Fruit fly (Drosophila melanogaster) whole organism, embryonic: ENCODE results near the gene CG6409.

Experiments
- BEAF-32 ChIP-seq: fragments of 200-800 bp; sonication (Bioruptor generic); optimal IDR thresholded peaks from 3 replicates; lab custom pipeline; 2017; ENCODE audit warnings: missing biosample characterization, missing genetic modification characterization, mild to moderate bottlenecking, moderate library complexity, missing genetic modification reagents
- CG10462 ChIP-seq: fragments of 200-800 bp; sonication (Bioruptor generic); optimal IDR thresholded peaks from 2 replicates; lab custom pipeline; 2016; ENCODE audit warnings: missing biosample characterization, missing genetic modification characterization
- CG10654 ChIP-seq: fragments of 200-800 bp; sonication (Bioruptor generic); optimal IDR thresholded peaks from 2 replicates; lab custom pipeline; 2016; ENCODE audit warnings: missing biosample characterization, missing genetic modification characterization
- CG11723 ChIP-seq: fragments of 200-800 bp; sonication (Bioruptor generic); optimal IDR thresholded peaks from 2 replicates; lab custom pipeline; 2017; ENCODE audit warnings: missing biosample characterization, mild to moderate bottlenecking, missing genetic modification characterization
- CG12299 ChIP-seq: fragments of 200-800 bp; sonication (Bioruptor generic); optimal IDR thresholded peaks from 2 replicates; lab custom pipeline; 2018; ENCODE audit warnings: missing biosample characterization, mild to moderate bottlenecking, missing genetic modification characterization
- CG14860 ChIP-seq: fragments of 200-800 bp; sonication (Bioruptor generic); IDR thresholded peaks from 3 replicates; pipeline ENCODE4 v1.3.6; 2022; ENCODE audit warnings: missing biosample characterization, missing genetic modification characterization; ENCODE audit not compliant: partially characterized antibody
- CG17186 ChIP-seq: fragments of 200-800 bp; sonication (Bioruptor generic); optimal IDR thresholded peaks from 3 replicates; lab custom pipeline; 2017; ENCODE audit warnings: missing biosample characterization, missing genetic modification reagents, missing genetic modification characterization
- CG17385 ChIP-seq: fragments of 200-800 bp; sonication (Bioruptor generic); optimal IDR thresholded peaks from 3 replicates; lab custom pipeline; 2018; ENCODE audit warnings: missing biosample characterization, mild to moderate bottlenecking, missing genetic modification characterization
- CG2120 ChIP-seq: fragments of 200-800 bp; sonication (Bioruptor generic); optimal IDR thresholded peaks from 3 replicates; lab custom pipeline; 2016; ENCODE audit warnings: missing biosample characterization, missing genetic modification characterization
- CG32772 ChIP-seq: fragments of 200-800 bp; sonication (Bioruptor generic); IDR thresholded peaks from 2 replicates; pipeline ENCODE4 v1.3.6; 2022; ENCODE audit warnings: missing biosample characterization, missing genetic modification characterization
- CG3726 ChIP-seq: fragments of 200-800 bp; sonication (Bioruptor generic); IDR thresholded peaks from 3 replicates; pipeline ENCODE4, ENCODE4 v1.3.6; 2022; ENCODE audit warnings: missing biosample characterization, missing genetic modification characterization
- CG3838 ChIP-seq: fragments of 200-800 bp; sonication (Bioruptor generic); optimal IDR thresholded peaks from 3 replicates; lab custom pipeline; 2016; ENCODE audit warnings: missing biosample characterization, missing genetic modification characterization
- CG42726 ChIP-seq: fragments of 200-800 bp; sonication (Bioruptor generic); IDR thresholded peaks from 2 replicates; pipeline ENCODE4 v1.3.6; 2022; ENCODE audit warnings: missing biosample characterization, missing genetic modification characterization; ENCODE audit not compliant: partially characterized antibody
- CG6765 ChIP-seq: fragments of 200-800 bp; sonication (Bioruptor generic); optimal IDR thresholded peaks from 3 replicates; lab custom pipeline; 2017; ENCODE audit warnings: missing biosample characterization, mild to moderate bottlenecking, missing genetic modification characterization
- CG8290 ChIP-seq, 3 experiments: fragments of 200-800 bp; sonication (Bioruptor generic); optimal IDR thresholded peaks; 2 replicates each; lab custom pipeline; 2016 to 2019; ENCODE audit warnings: missing biosample characterization in 3 of 3, missing genetic modification characterization in 3 of 3, mild to moderate bottlenecking in 2 of 3, moderate library complexity in 1 of 3
- CTCF ChIP-seq: fragments of 200-800 bp; sonication (Bioruptor generic); optimal IDR thresholded peaks from 2 replicates; lab custom pipeline; 2017; ENCODE audit warnings: missing biosample characterization, mild to moderate bottlenecking, missing genetic modification characterization, moderate library complexity
- D ChIP-seq, 2 experiments: fragments of 200-800 bp in 1 of 2; fragments of >200 bp in 1 of 2; sonication (Bioruptor generic) in 1 of 2; optimal IDR thresholded peaks; 2 replicates in 1 of 2; 3 replicates in 1 of 2; lab custom pipeline; 2017; ENCODE audit warnings: mild to moderate bottlenecking in 1 of 2, missing biosample characterization in 1 of 2, missing genetic modification characterization in 1 of 2, missing genetic modification reagents in 1 of 2
- GATAe ChIP-seq: fragments of 200-800 bp; sonication (Bioruptor generic); conservative IDR thresholded peaks from 2 replicates; pipeline ENCODE4 v1.3.6; 2022; ENCODE audit warnings: missing biosample characterization, missing genetic modification characterization
- HLH4C ChIP-seq: fragments of 200-800 bp; sonication (Bioruptor generic); IDR thresholded peaks from 3 replicates; pipeline ENCODE4 v1.3.6; 2022; ENCODE audit warnings: missing biosample characterization, missing genetic modification characterization; ENCODE audit not compliant: partially characterized antibody
- Kr ChIP-seq: fragments of 200-800 bp; sonication (Bioruptor generic); optimal IDR thresholded peaks from 2 replicates; lab custom pipeline; 2017; ENCODE audit warnings: missing biosample characterization, mild to moderate bottlenecking, missing genetic modification characterization
- MBD-R2 ChIP-seq: fragments of 200-800 bp; sonication (Bioruptor generic); IDR thresholded peaks from 2 replicates; pipeline ENCODE4 v1.3.6; 2022; ENCODE audit warnings: missing biosample characterization, missing genetic modification characterization
- MESR4 ChIP-seq: fragments of 200-800 bp; sonication (Bioruptor generic); optimal IDR thresholded peaks from 2 replicates; lab custom pipeline; 2018; ENCODE audit warnings: missing biosample characterization, mild to moderate bottlenecking, missing genetic modification characterization, moderate library complexity
- Max ChIP-seq: fragments of 200-800 bp; sonication (Bioruptor generic); optimal IDR thresholded peaks from 2 replicates; lab custom pipeline; 2016; ENCODE audit warnings: missing biosample characterization, mild to moderate bottlenecking, missing genetic modification characterization
- Nf-YA ChIP-seq: fragments of 200-800 bp; sonication (Bioruptor generic); IDR thresholded peaks from 2 replicates; pipeline ENCODE4 v1.3.6; 2022; ENCODE audit warnings: missing biosample characterization, missing genetic modification characterization
- Ravus ChIP-seq: fragments of 200-800 bp; sonication (Bioruptor generic); IDR thresholded peaks from 2 replicates; pipeline ENCODE4 v1.3.6; 2022; ENCODE audit warnings: missing biosample characterization, missing genetic modification characterization
- Rfx ChIP-seq: fragments of 200-800 bp; sonication (Bioruptor generic); IDR thresholded peaks from 2 replicates; pipeline ENCODE4 v1.3.6; 2022; ENCODE audit warnings: missing biosample characterization, missing genetic modification characterization
- Sox102F ChIP-seq: fragments of 200-800 bp; sonication (Bioruptor generic); optimal IDR thresholded peaks from 2 replicates; lab custom pipeline; 2018; ENCODE audit warnings: missing biosample characterization, mild to moderate bottlenecking, missing genetic modification characterization, moderate library complexity
- Usf ChIP-seq: fragments of 200-800 bp; sonication (Bioruptor generic); optimal IDR thresholded peaks from 2 replicates; lab custom pipeline; 2017; ENCODE audit warnings: missing genotype, missing biosample characterization, missing genetic modification characterization
- Xrp1 ChIP-seq: fragments of 200-800 bp; sonication (Bioruptor generic); IDR thresholded peaks from 2 replicates; pipeline ENCODE4 v1.3.6; 2022; ENCODE audit warnings: missing biosample characterization, missing genetic modification characterization
- az2 ChIP-seq: fragments of 200-800 bp; sonication (Bioruptor generic); optimal IDR thresholded peaks from 3 replicates; lab custom pipeline; 2016; ENCODE audit warnings: missing biosample characterization, missing genetic modification characterization
- bigmax ChIP-seq: fragments of 200-800 bp; sonication (Bioruptor generic); optimal IDR thresholded peaks from 2 replicates; lab custom pipeline; 2018; ENCODE audit warnings: missing biosample characterization, mild to moderate bottlenecking, missing genetic modification characterization
- bsh ChIP-seq, 2 experiments: fragments of 200-800 bp; sonication (Bioruptor generic); optimal IDR thresholded peaks; 2 replicates each; lab custom pipeline; 2017 to 2018; ENCODE audit warnings: mild to moderate bottlenecking in 2 of 2, missing biosample characterization in 2 of 2, missing genetic modification characterization in 2 of 2, moderate library complexity in 1 of 2
- chn ChIP-seq: fragments of 200-800 bp; sonication (Bioruptor generic); optimal IDR thresholded peaks from 2 replicates; lab custom pipeline; 2016; ENCODE audit warnings: missing biosample characterization, missing genetic modification characterization
- dan ChIP-seq: fragments of 200-800 bp; sonication (Bioruptor generic); IDR thresholded peaks from 2 replicates; pipeline ENCODE4 v1.3.6; 2022; ENCODE audit warnings: missing biosample characterization, missing genetic modification characterization
- dmrt11E ChIP-seq: fragments of 200-800 bp; sonication (Bioruptor generic); optimal IDR thresholded peaks from 3 replicates; lab custom pipeline; 2018; ENCODE audit warnings: missing biosample characterization, mild to moderate bottlenecking, missing genetic modification characterization, moderate library complexity
- fru ChIP-seq: fragments of >200 bp; optimal IDR thresholded peaks from 2 replicates; lab custom pipeline; 2017
- insv ChIP-seq, 2 experiments: fragments of 200-800 bp; sonication (Bioruptor generic); optimal IDR thresholded peaks; 3 replicates each; lab custom pipeline; 2016 to 2018; ENCODE audit warnings: missing biosample characterization in 2 of 2, missing genetic modification characterization in 2 of 2
- klu ChIP-seq: fragments of 200-800 bp; sonication (Bioruptor generic); IDR thresholded peaks from 2 replicates; pipeline ENCODE4 v1.3.6; 2022; ENCODE audit warnings: missing biosample characterization, missing genetic modification characterization
- knrl ChIP-seq: fragments of 200-800 bp; sonication (Bioruptor generic); IDR thresholded peaks from 3 replicates; pipeline ENCODE4 v1.3.6; 2022; ENCODE audit warnings: missing biosample characterization, missing genetic modification characterization; ENCODE audit not compliant: partially characterized antibody
- nau ChIP-seq: fragments of 200-800 bp; sonication (Bioruptor generic); optimal IDR thresholded peaks from 3 replicates; lab custom pipeline; 2017; ENCODE audit warnings: missing biosample characterization, mild to moderate bottlenecking, missing genetic modification characterization, missing genetic modification reagents
- nmo ChIP-seq: fragments of 200-800 bp; sonication (Bioruptor generic); optimal IDR thresholded peaks from 2 replicates; lab custom pipeline; 2018; ENCODE audit warnings: missing biosample characterization, mild to moderate bottlenecking, missing genetic modification characterization, moderate library complexity
- phol ChIP-seq: fragments of 200-800 bp; sonication (Bioruptor generic); optimal IDR thresholded peaks from 3 replicates; lab custom pipeline; 2018; ENCODE audit warnings: missing biosample characterization, mild to moderate bottlenecking, missing genetic modification characterization, moderate library complexity
- salm ChIP-seq: fragments of 200-800 bp; sonication (Bioruptor generic); optimal IDR thresholded peaks from 2 replicates; lab custom pipeline; 2018; ENCODE audit warnings: missing biosample characterization, mild to moderate bottlenecking, missing genetic modification characterization
- sd ChIP-seq: fragments of 200-800 bp; sonication (Bioruptor generic); optimal IDR thresholded peaks from 3 replicates; lab custom pipeline; 2018; ENCODE audit warnings: missing biosample characterization, mild to moderate bottlenecking, missing genetic modification characterization, moderate library complexity
- sqz ChIP-seq: fragments of 200-800 bp; sonication (Bioruptor generic); optimal IDR thresholded peaks from 3 replicates; lab custom pipeline; 2018; ENCODE audit warnings: missing biosample characterization, mild to moderate bottlenecking, missing genetic modification characterization
- tup ChIP-seq: fragments of 200-800 bp; sonication (Bioruptor generic); optimal IDR thresholded peaks from 2 replicates; lab custom pipeline; 2016; ENCODE audit warnings: missing biosample characterization, mild to moderate bottlenecking, missing genetic modification characterization, moderate library complexity
- twi ChIP-seq: fragments of 200-800 bp; optimal IDR thresholded peaks from 2 replicates; lab custom pipeline; 2019; ENCODE audit warnings: missing biosample characterization, mild to moderate bottlenecking, missing genetic modification characterization, moderate library complexity
- zfh2 ChIP-seq: fragments of 200-800 bp; sonication (Bioruptor generic); optimal IDR thresholded peaks from 2 replicates; lab custom pipeline; 2016; ENCODE audit warnings: missing biosample characterization, missing genetic modification characterization

The CG6409 gene

DNA sequence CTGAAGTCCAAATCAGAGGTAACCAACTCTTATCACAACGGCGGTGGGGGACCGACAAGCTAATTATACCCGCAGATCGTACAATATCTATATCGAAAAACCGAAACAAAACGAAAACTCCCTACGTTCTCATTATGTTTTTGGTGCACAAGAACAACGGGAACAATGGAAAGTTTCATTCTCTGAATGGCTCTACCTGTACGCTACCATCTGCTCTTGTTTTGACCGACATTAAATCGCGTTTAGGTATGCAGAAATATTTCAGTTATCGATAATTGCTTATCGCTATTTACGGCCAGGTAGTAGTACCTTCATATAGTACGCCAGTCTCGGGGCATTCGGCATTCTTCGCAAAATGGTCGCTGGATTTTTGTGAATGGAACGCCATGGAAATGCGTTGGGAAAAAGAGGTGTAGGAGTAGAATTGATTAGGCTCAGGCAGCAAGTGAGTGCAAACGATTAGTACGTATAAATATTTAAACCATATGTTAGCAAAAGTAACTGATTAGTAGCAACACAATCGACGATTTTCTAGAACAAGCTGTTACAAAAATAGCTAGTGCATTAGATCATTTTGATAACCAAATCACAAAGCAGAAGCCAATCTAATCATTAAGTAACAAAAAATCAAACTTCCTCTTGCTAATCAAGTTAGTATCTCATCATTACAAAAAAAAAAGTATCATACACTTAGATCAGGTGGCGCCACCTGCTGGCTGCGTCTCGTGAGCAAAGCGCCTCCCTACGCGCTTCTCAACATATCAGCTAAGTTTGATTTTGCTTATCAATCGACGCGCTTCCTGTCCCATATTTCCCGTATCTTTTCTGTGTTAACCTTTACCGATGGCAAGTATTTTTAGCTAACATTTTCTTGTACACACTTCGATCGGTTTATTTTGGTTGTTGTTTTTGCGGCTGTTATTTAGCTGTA, 19.4 kb downstream of the CG6409 start (continued):
- TF ChIP-seq Ravus (GFP tag; lab: Robert Waterston, UW) (no peak), CG11723 (no peak), sqz (no peak), bsh (GFP tag; optimal IDR thresholded peaks at IDR 0.05; lab: Kevin White, UChicago) (no peak), chn (GFP tag; lab: Kevin White, UChicago) (no peak), klu (GFP tag; lab: Robert Waterston, UW) (no peak), zfh2 (GFP tag; lab: Kevin White, UChicago) (no peak), CG10654 (GFP tag; lab: Kevin White, UChicago) (no peak), CTCF (GFP tag; lab: Kevin White, UChicago) (peak; percentile 90), nmo (GFP tag; lab: Kevin White, UChicago) (no peak), CG42726 (GFP tag; lab: Robert Waterston, UW) (no peak), bigmax (GFP tag; lab: Kevin White, UChicago) (no peak), CG17186 (GFP tag; lab: Kevin White, UChicago) (no peak), CG8290 (GFP tag; optimal IDR thresholded peaks at IDR 0.05; lab: Kevin White, UChicago) (peak; percentile 84), CG8290 (tag; optimal IDR thresholded peaks at IDR 0.05; lab: Kevin White, UChicago) (peak; percentile 16 to 74), CG2120 (GFP tag; lab: Kevin White, UChicago) (no peak), knrl (GFP tag; lab: Robert Waterston, UW) (no peak), phol (tag; lab: Kevin White, UChicago) (peak; percentile 2), Sox102F (GFP tag; lab: Kevin White, UChicago) (no peak), HLH4C (GFP tag; lab: Robert Waterston, UW) (no peak), CG32772 (GFP tag; lab: Robert Waterston, UW) (no peak), tup (GFP tag; lab: Kevin White, UChicago) (no peak), Rfx (GFP tag; lab: Robert Waterston, UW) (no peak), insv (GFP tag; optimal IDR thresholded peaks at IDR 0.05; lab: Kevin White, UChicago) (no peak), MBD-R2 (no peak), twi (no peak), CG12299 (tag; lab: Kevin White, UChicago) (no peak), nau (GFP tag; lab: Kevin White, UChicago) (no peak), az2 (GFP tag; lab: Kevin White, UChicago) (no peak), GATAe (0 out of 2 replicates have a peak, but pooled peaks have one; percentile 25), sd (tag; lab: Kevin White, UChicago) (peak; percentile 82), fru (lab: Kevin White, UChicago) (no peak), Usf (GFP tag; lab: Kevin White, UChicago) (no peak), dan (GFP tag; lab: Robert Waterston, UW) (no peak), CG10462 (GFP tag; lab: Kevin White, UChicago) (no peak), dmrt11E (tag; lab: Kevin White, UChicago) (no peak), CG17385 (GFP tag; lab: Kevin White, UChicago) (peak; percentile 39), Nf-YA (GFP tag; lab: Robert Waterston, UW) (no peak), CG14860 (no peak), BEAF-32 (no peak), salm (no peak), CG3838 (GFP tag; lab: Kevin White, UChicago) (no peak), Kr (no peak), Xrp1 (GFP tag; lab: Robert Waterston, UW) (no peak), MESR4 (GFP tag; lab: Kevin White, UChicago) (no peak), CG6765 (GFP tag; lab: Kevin White, UChicago) (no peak), Max (GFP tag; lab: Kevin White, UChicago) (no peak), D (optimal IDR thresholded peaks at IDR 0.05; lab: Kevin White, UChicago) (peak; percentile 78), D (GFP tag; optimal IDR thresholded peaks at IDR 0.05; lab: Kevin White, UChicago) (no peak), CG3726 (GFP tag; lab: Robert Waterston, UW) (no peak)
